Worm (Caenorhabditis elegans) whole organism, L2 larva: ENCODE data around the gene ZC449.8.

Experiments
- blmp-1 ChIP-seq: sonication (generic microtip); optimal IDR thresholded peaks from 2 replicates; lab custom pipeline; 2017; ENCODE audit warnings: missing genetic modification characterization, mild to moderate bottlenecking, missing compliant biosample characterization, antibody characterized with exemption, moderate library complexity; ENCODE audit not compliant: insufficient read depth
- dmd-4 ChIP-seq: sonication (generic microtip); optimal IDR thresholded peaks from 2 replicates; lab custom pipeline; 2017; ENCODE audit warnings: missing biosample characterization, missing genetic modification characterization
- elt-3 ChIP-seq: sonication (generic microtip); optimal IDR thresholded peaks from 2 replicates; lab custom pipeline; 2017; ENCODE audit warnings: missing biosample characterization, missing genetic modification characterization
- lin-11 ChIP-seq: fragments of 150-350 bp; sonication (generic microtip); optimal IDR thresholded peaks from 2 replicates; lab custom pipeline; 2014; ENCODE audit warnings: missing biosample characterization, missing genetic modification characterization, inconsistent platforms, mixed read lengths
- nhr-11 ChIP-seq: fragments of 150-350 bp; optimal IDR thresholded peaks from 2 replicates; lab custom pipeline; 2014; ENCODE audit warnings: missing biosample characterization, missing genetic modification characterization
- nhr-21 ChIP-seq: fragments of 150-350 bp; optimal IDR thresholded peaks from 2 replicates; lab custom pipeline; 2014; ENCODE audit warnings: missing biosample characterization, missing genetic modification characterization
- nhr-237 ChIP-seq: fragments of 150-350 bp; optimal IDR thresholded peaks from 2 replicates; lab custom pipeline; 2014; ENCODE audit warnings: missing biosample characterization, missing genetic modification characterization
- snpc-4 ChIP-seq: fragments of 150-350 bp; optimal IDR thresholded peaks from 2 replicates; lab custom pipeline; 2014; ENCODE audit warnings: missing biosample characterization, missing genetic modification characterization
- unc-39 ChIP-seq: fragments of 150-350 bp; optimal IDR thresholded peaks from 2 replicates; lab custom pipeline; 2014; ENCODE audit warnings: missing biosample characterization, missing genetic modification characterization

DNA sequence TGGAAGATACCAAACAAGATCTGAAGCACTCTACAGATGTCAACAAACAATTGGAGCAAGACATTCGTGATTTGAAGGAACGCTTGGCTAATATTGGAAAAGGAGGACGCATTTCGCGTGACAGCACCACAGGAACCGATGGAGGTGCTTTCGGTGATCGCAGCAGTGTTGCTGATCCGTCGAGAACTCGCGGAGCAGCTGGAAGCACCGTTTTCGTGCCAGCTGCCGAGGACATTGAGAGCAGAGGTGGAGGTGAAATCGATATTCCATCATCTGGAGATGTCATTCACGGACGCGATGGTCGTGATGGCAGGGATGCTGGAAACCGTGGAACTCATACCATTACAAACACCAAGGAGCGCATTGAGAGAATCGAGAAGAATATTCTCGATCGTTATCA lies 28.3 kb upstream of the ZC449.8 start:
- TF ChIP-seq snpc-4 (tag; lab: Kevin White, UChicago) = no peak
- TF ChIP-seq nhr-21 = no peak
- TF ChIP-seq nhr-11 = no peak
- no peak for TF ChIP-seq lin-11 (tag; lab: Kevin White, UChicago)
- no peak for TF ChIP-seq dmd-4
- no peak for TF ChIP-seq elt-3 (tag; lab: Kevin White, UChicago)
- no peak for TF ChIP-seq unc-39
- TF ChIP-seq blmp-1 (tag; lab: Kevin White, UChicago) = no peak
- no peak for TF ChIP-seq nhr-237 (tag; lab: Kevin White, UChicago)
